Worm (Caenorhabditis elegans): Measurements from ENCODE around the gene srh-283.

DNA sequence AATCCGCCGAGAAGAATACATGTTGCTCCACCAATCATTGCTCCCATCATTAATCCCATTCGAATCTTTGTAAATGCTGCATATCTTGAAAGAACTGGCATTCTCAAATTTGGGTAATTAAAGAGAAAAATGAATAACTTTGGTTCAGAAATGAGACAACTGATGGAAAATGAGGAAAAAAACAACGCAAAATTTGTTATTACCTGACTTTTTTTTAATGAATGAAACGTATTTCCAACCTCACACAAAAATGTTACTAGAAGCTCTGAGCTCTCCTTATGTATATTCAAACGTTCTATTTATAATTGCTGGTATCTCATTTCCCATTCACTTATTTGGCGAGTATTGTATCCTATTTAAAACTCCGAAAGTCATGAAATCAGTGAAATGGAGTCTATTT lies 37.4 kb downstream of the srh-283 start, which contains the start of the genes Y94A7B.11 and srh-292:
- TF ChIP-seq sptf-1 (tag; optimal IDR thresholded peaks at IDR 0.05) (no peak), elt-3 (tag; optimal IDR thresholded peaks at IDR 0.05) (no peak), nhr-28 (tag; optimal IDR thresholded peaks at IDR 0.05) (no peak), nhr-76 (tag; optimal IDR thresholded peaks at IDR 0.05) (no peak), lin-13 (tag; optimal IDR thresholded peaks at IDR 0.05) (no peak), unc-120 (tag; optimal IDR thresholded peaks at IDR 0.05; ENCODE audit: poor library complexity, severe bottlenecking) (no peak), ztf-11 (tag; optimal IDR thresholded peaks at IDR 0.05) (no peak), nhr-237 (tag; optimal IDR thresholded peaks at IDR 0.05) (no peak), blmp-1 (tag; optimal IDR thresholded peaks at IDR 0.05) (no peak), hlh-1 (tag; optimal IDR thresholded peaks at IDR 0.05) (no peak), mab-5 (tag; optimal IDR thresholded peaks at IDR 0.05) (no peak), ceh-39 (tag; optimal IDR thresholded peaks at IDR 0.05) (no peak)

All from whole organism, mixed stage, embryonic.